Fruit fly (Drosophila melanogaster) whole organism, embryonic: ENCODE results near the gene Sgs1.

Experiments
- CG1024 ChIP-seq: fragments of 200-800 bp; sonication (Bioruptor generic); IDR thresholded peaks from 2 replicates; pipeline ENCODE4 v1.3.6; 2022; ENCODE audit warnings: missing biosample characterization, missing genetic modification characterization
- CG10267 ChIP-seq: fragments of 200-800 bp; sonication (Bioruptor generic); optimal IDR thresholded peaks from 2 replicates; lab custom pipeline; 2018; ENCODE audit warnings: missing biosample characterization, mild to moderate bottlenecking, missing genetic modification characterization, moderate library complexity
- CG10274 ChIP-seq: fragments of 200-800 bp; sonication (Bioruptor generic); optimal IDR thresholded peaks from 3 replicates; lab custom pipeline; 2017; ENCODE audit warnings: missing biosample characterization, mild to moderate bottlenecking, missing genetic modification characterization
- CG12236 ChIP-seq: fragments of 200-800 bp; sonication (Bioruptor generic); optimal IDR thresholded peaks from 2 replicates; lab custom pipeline; 2016; ENCODE audit warnings: missing biosample characterization, missing genetic modification characterization
- CG15011 ChIP-seq: fragments of 200-800 bp; sonication (Bioruptor generic); optimal IDR thresholded peaks from 3 replicates; lab custom pipeline; 2018; ENCODE audit warnings: missing biosample characterization, mild to moderate bottlenecking, missing genetic modification characterization
- CG15601 ChIP-seq: fragments of 200-800 bp; sonication (Bioruptor generic); optimal IDR thresholded peaks from 3 replicates; lab custom pipeline; 2019; ENCODE audit warnings: missing biosample characterization, mild to moderate bottlenecking, missing genetic modification characterization, moderate library complexity
- CG16815 ChIP-seq: fragments of 200-800 bp; sonication (Bioruptor generic); optimal IDR thresholded peaks from 3 replicates; lab custom pipeline; 2017; ENCODE audit warnings: missing biosample characterization, mild to moderate bottlenecking, missing genetic modification characterization
- CG17328 ChIP-seq: fragments of 200-800 bp; sonication (Bioruptor generic); IDR thresholded peaks from 2 replicates; pipeline ENCODE4 v1.3.6; 2022; ENCODE audit warnings: missing biosample characterization, missing genetic modification characterization
- CG17359 ChIP-seq: fragments of 200-800 bp; sonication (Bioruptor generic); optimal IDR thresholded peaks from 3 replicates; lab custom pipeline; 2018; ENCODE audit warnings: missing biosample characterization, mild to moderate bottlenecking, missing genetic modification characterization, moderate library complexity
- CG18764 ChIP-seq: fragments of 200-800 bp; sonication (Bioruptor generic); optimal IDR thresholded peaks from 3 replicates; lab custom pipeline; 2016; ENCODE audit warnings: missing biosample characterization, missing genetic modification characterization
- CG2712 ChIP-seq: fragments of 200-800 bp; optimal IDR thresholded peaks from 3 replicates; lab custom pipeline; 2019; ENCODE audit warnings: missing biosample characterization, mild to moderate bottlenecking, missing genetic modification characterization, moderate library complexity
- CG2875 ChIP-seq: fragments of 200-800 bp; sonication (Bioruptor generic); optimal IDR thresholded peaks from 2 replicates; lab custom pipeline; 2017; ENCODE audit warnings: missing biosample characterization, mild to moderate bottlenecking, missing genetic modification characterization, missing genetic modification reagents
- CG31441 ChIP-seq: fragments of 200-800 bp; sonication (Bioruptor generic); IDR thresholded peaks from 2 replicates; pipeline ENCODE4 v1.3.6; 2022; ENCODE audit warnings: missing biosample characterization, missing genetic modification characterization
- CG4282 ChIP-seq: fragments of 200-800 bp; sonication (Bioruptor generic); optimal IDR thresholded peaks from 2 replicates; lab custom pipeline; 2016; ENCODE audit warnings: missing biosample characterization, missing genetic modification characterization
- CG4707 ChIP-seq: fragments of 200-800 bp; sonication (Bioruptor generic); optimal IDR thresholded peaks from 2 replicates; lab custom pipeline; 2018; ENCODE audit warnings: missing biosample characterization, mild to moderate bottlenecking, missing genetic modification characterization, moderate library complexity
- CG6254 ChIP-seq: fragments of 200-800 bp; sonication (Bioruptor generic); optimal IDR thresholded peaks from 3 replicates; lab custom pipeline; 2017; ENCODE audit warnings: mild to moderate bottlenecking, missing biosample characterization, missing genetic modification reagents, missing genetic modification characterization
- CG7271 ChIP-seq: fragments of 200-800 bp; sonication (Bioruptor generic); optimal IDR thresholded peaks from 2 replicates; lab custom pipeline; 2018; ENCODE audit warnings: missing biosample characterization, mild to moderate bottlenecking, missing genetic modification characterization, moderate library complexity
- CG7357 ChIP-seq: fragments of 200-800 bp; sonication (Bioruptor generic); IDR thresholded peaks from 3 replicates; pipeline ENCODE4 v1.3.6; 2022; ENCODE audit warnings: missing biosample characterization, missing genetic modification characterization
- CG9876 ChIP-seq: fragments of 200-800 bp; sonication (Bioruptor generic); optimal IDR thresholded peaks from 2 replicates; lab custom pipeline; 2016; ENCODE audit warnings: missing biosample characterization, missing genetic modification characterization
- CkIIα-i1 ChIP-seq: fragments of 200-800 bp; sonication (Bioruptor generic); IDR thresholded peaks from 2 replicates; pipeline ENCODE4 v1.3.6; 2022; ENCODE audit warnings: missing biosample characterization, missing genetic modification characterization
- Kr ChIP-seq: fragments of 200-800 bp; sonication (Bioruptor generic); optimal IDR thresholded peaks from 2 replicates; lab custom pipeline; 2017; ENCODE audit warnings: missing biosample characterization, mild to moderate bottlenecking, missing genetic modification characterization
- MESR4 ChIP-seq: fragments of 200-800 bp; sonication (Bioruptor generic); optimal IDR thresholded peaks from 2 replicates; lab custom pipeline; 2018; ENCODE audit warnings: missing biosample characterization, mild to moderate bottlenecking, missing genetic modification characterization, moderate library complexity
- MTF-1 ChIP-seq: fragments of 200-800 bp; sonication (Bioruptor generic); optimal IDR thresholded peaks from 2 replicates; lab custom pipeline; 2018; ENCODE audit warnings: missing biosample characterization, mild to moderate bottlenecking, missing genetic modification characterization, borderline replicate concordance
- Med ChIP-seq: fragments of 200-800 bp; sonication (Bioruptor generic); peaks from one replicate; lab custom pipeline; 2016; ENCODE audit warnings: missing biosample characterization, missing genetic modification characterization, mild to moderate bottlenecking, inconsistent platforms, moderate library complexity
- NC2α ChIP-seq: fragments of 200-800 bp; sonication (Bioruptor generic); optimal IDR thresholded peaks from 2 replicates; lab custom pipeline; 2016; ENCODE audit warnings: missing biosample characterization, missing genetic modification characterization
- Nf-YC ChIP-seq: fragments of 200-800 bp; optimal IDR thresholded peaks from 3 replicates; lab custom pipeline; 2019; ENCODE audit warnings: missing biosample characterization, mild to moderate bottlenecking, missing genetic modification characterization, moderate library complexity
- Six4 ChIP-seq: fragments of 200-800 bp; sonication (Bioruptor generic); optimal IDR thresholded peaks from 2 replicates; lab custom pipeline; 2016; ENCODE audit warnings: missing biosample characterization, missing genetic modification characterization
- Sox102F ChIP-seq: fragments of 200-800 bp; sonication (Bioruptor generic); optimal IDR thresholded peaks from 2 replicates; lab custom pipeline; 2018; ENCODE audit warnings: missing biosample characterization, mild to moderate bottlenecking, missing genetic modification characterization, moderate library complexity
- Vsx1 ChIP-seq: fragments of 200-800 bp; sonication (Bioruptor generic); optimal IDR thresholded peaks from 2 replicates; lab custom pipeline; 2017; ENCODE audit warnings: missing biosample characterization, mild to moderate bottlenecking, missing genetic modification characterization, missing genetic modification reagents
- ac ChIP-seq: fragments of 200-800 bp; sonication (Bioruptor generic); optimal IDR thresholded peaks from 3 replicates; lab custom pipeline; 2017; ENCODE audit warnings: missing biosample characterization, mild to moderate bottlenecking, missing genetic modification characterization
- amos ChIP-seq: fragments of 200-800 bp; sonication (Bioruptor generic); IDR thresholded peaks from 2 replicates; pipeline ENCODE4 v1.3.6; 2022; ENCODE audit warnings: missing biosample characterization, missing genetic modification characterization; ENCODE audit not compliant: partially characterized antibody
- cas ChIP-seq: fragments of 200-800 bp; sonication (Bioruptor generic); IDR thresholded peaks from 2 replicates; pipeline ENCODE4 v1.3.6; 2022; ENCODE audit warnings: missing biosample characterization, missing genetic modification characterization
- cg ChIP-seq: fragments of 200-800 bp; sonication (Bioruptor generic); optimal IDR thresholded peaks from 3 replicates; lab custom pipeline; 2019; ENCODE audit warnings: missing biosample characterization, mild to moderate bottlenecking, missing genetic modification characterization, moderate library complexity
- crol ChIP-seq: fragments of 200-800 bp; sonication (Bioruptor generic); IDR thresholded peaks from 2 replicates; pipeline ENCODE4 v1.3.6; 2022; ENCODE audit warnings: missing biosample characterization, missing genetic modification characterization
- cwo ChIP-seq: fragments of 200-800 bp; sonication (Bioruptor generic); optimal IDR thresholded peaks from 3 replicates; lab custom pipeline; 2017; ENCODE audit warnings: missing biosample characterization, missing genetic modification characterization, mild to moderate bottlenecking, moderate library complexity, missing genetic modification reagents
- danr ChIP-seq: fragments of 200-800 bp; sonication (Bioruptor generic); IDR thresholded peaks from 2 replicates; pipeline ENCODE4 v1.3.6; 2022; ENCODE audit warnings: missing biosample characterization, missing genetic modification characterization
- en ChIP-seq: fragments of 200-800 bp; sonication (Bioruptor generic); optimal IDR thresholded peaks from 2 replicates; lab custom pipeline; 2016; ENCODE audit warnings: missing biosample characterization, missing genetic modification characterization
- gce ChIP-seq: fragments of 200-800 bp; sonication (Bioruptor generic); IDR thresholded peaks from 3 replicates; pipeline ENCODE4 v1.3.6; 2022; ENCODE audit warnings: missing biosample characterization, missing genetic modification characterization
- gfzf ChIP-seq: fragments of 200-800 bp; sonication (Bioruptor generic); optimal IDR thresholded peaks from 2 replicates; lab custom pipeline; 2016; ENCODE audit warnings: missing biosample characterization, mild to moderate bottlenecking, missing genetic modification characterization, moderate library complexity
- grau ChIP-seq: fragments of 200-800 bp; optimal IDR thresholded peaks from 3 replicates; lab custom pipeline; 2019; ENCODE audit warnings: missing biosample characterization, mild to moderate bottlenecking, missing genetic modification characterization, moderate library complexity
- grn ChIP-seq: fragments of 200-800 bp; sonication (Bioruptor generic); optimal IDR thresholded peaks from 3 replicates; lab custom pipeline; 2017; ENCODE audit warnings: missing biosample characterization, missing genetic modification characterization
- h ChIP-seq: fragments of >200 bp; optimal IDR thresholded peaks from 2 replicates; lab custom pipeline; 2017
- lov ChIP-seq, 2 experiments: fragments of 200-800 bp in 1 of 2; fragments of >200 bp in 1 of 2; sonication (Bioruptor generic) in 1 of 2; IDR thresholded peaks in 1 of 2; optimal IDR thresholded peaks in 1 of 2; 2 replicates in 1 of 2; 3 replicates in 1 of 2; pipeline versions ENCODE4 v1.3.6 to Lab custom; 2017 to 2022; ENCODE audit warnings: missing biosample characterization in 1 of 2, missing genetic modification characterization in 1 of 2
- nom ChIP-seq: fragments of 200-800 bp; sonication (Bioruptor generic); optimal IDR thresholded peaks from 2 replicates; lab custom pipeline; 2017; ENCODE audit warnings: missing biosample characterization, missing genetic modification characterization, mild to moderate bottlenecking, moderate library complexity, missing genetic modification reagents
- ranshi ChIP-seq: fragments of 200-800 bp; sonication (Bioruptor generic); IDR thresholded peaks from 2 replicates; pipeline ENCODE4 v1.3.6; 2022; ENCODE audit warnings: missing biosample characterization, missing genetic modification characterization
- sc ChIP-seq, 3 experiments: fragments of >200 bp in 2 of 3; fragments of 200-800 bp in 1 of 3; sonication (Bioruptor generic) in 1 of 3; optimal IDR thresholded peaks; 2 replicates in 2 of 3; 3 replicates in 1 of 3; lab custom pipeline; 2017; ENCODE audit warnings: mild to moderate bottlenecking in 1 of 3, missing biosample characterization in 1 of 3, missing genetic modification characterization in 1 of 3, missing genetic modification reagents in 1 of 3
- schlank ChIP-seq: fragments of 200-800 bp; sonication (Bioruptor generic); optimal IDR thresholded peaks from 2 replicates; lab custom pipeline; 2018; ENCODE audit warnings: missing biosample characterization, mild to moderate bottlenecking, missing genetic modification characterization
- scrt ChIP-seq: fragments of 200-800 bp; sonication (Bioruptor generic); optimal IDR thresholded peaks from 2 replicates; lab custom pipeline; 2018; ENCODE audit warnings: missing biosample characterization, mild to moderate bottlenecking, missing genetic modification characterization, moderate library complexity
- sug ChIP-seq: fragments of 200-800 bp; optimal IDR thresholded peaks from 2 replicates; lab custom pipeline; 2019; ENCODE audit warnings: missing biosample characterization, mild to moderate bottlenecking, missing genetic modification characterization, moderate library complexity

Sgs1 gene

dm6 chr2L:4945300-4945699, 8.1 kb downstream of the Sgs1 start, which contains the start of the genes mRpL24 and betaggt-I (continued):
- TF ChIP-seq CG18764 (peak; percentile 93), CG1024 (GFP tag; lab: Robert Waterston, UW) (peak; percentile 91), cg (GFP tag; lab: Kevin White, UChicago) (no peak), nom (GFP tag; lab: Kevin White, UChicago) (peak; percentile 88), CG10274 (GFP tag; lab: Kevin White, UChicago) (peak; percentile 71), sc (optimal IDR thresholded peaks at IDR 0.05; lab: Kevin White, UChicago) (no peak), sc (GFP tag; optimal IDR thresholded peaks at IDR 0.05; lab: Kevin White, UChicago) (peak; percentile 83), en (GFP tag; lab: Kevin White, UChicago) (peak; percentile 42), CG2875 (GFP tag; lab: Kevin White, UChicago) (peak; percentile 80), grau (tag; lab: Kevin White, UChicago) (peak; percentile 97), Med (peak; percentile 92), Nf-YC (peak; percentile 89), CG15601 (tag; lab: Kevin White, UChicago) (peak; percentile 96), CG7271 (tag; lab: Kevin White, UChicago) (peak; percentile 89), CG7357 (GFP tag; lab: Robert Waterston, UW) (peak; percentile 86), CG31441 (GFP tag; lab: Robert Waterston, UW) (peak; percentile 97), CG17359 (tag; lab: Kevin White, UChicago) (peak; percentile 97), gfzf (no peak), MESR4 (peak; percentile 77), CG15011 (GFP tag; lab: Kevin White, UChicago) (peak; percentile 90), CG4282 (no peak), h (lab: Kevin White, UChicago) (no peak), CG4707 (GFP tag; lab: Kevin White, UChicago) (peak; percentile 83), gce (GFP tag; lab: Robert Waterston, UW) (peak; percentile 96), Kr (GFP tag; lab: Kevin White, UChicago) (no peak), CG10267 (tag; lab: Kevin White, UChicago) (peak; percentile 92), ac (GFP tag; lab: Kevin White, UChicago) (peak; percentile 23), cwo (GFP tag; lab: Kevin White, UChicago) (peak; percentile 89), sug (tag; lab: Kevin White, UChicago) (peak; percentile 96), CG12236 (GFP tag; lab: Kevin White, UChicago) (peak; percentile 50), schlank (peak; percentile 86), lov (optimal IDR thresholded peaks at IDR 0.05; lab: Kevin White, UChicago) (no peak), lov (GFP tag; IDR thresholded peaks at IDR 0.05; lab: Robert Waterston, UW) (peak; percentile 93), Sox102F (GFP tag; lab: Kevin White, UChicago) (peak; percentile 98), CG9876 (GFP tag; lab: Kevin White, UChicago) (peak; percentile 71), MTF-1 (GFP tag; lab: Kevin White, UChicago) (peak; percentile 87), CG17328 (GFP tag; lab: Robert Waterston, UW) (peak; percentile 98), NC2α (GFP tag; lab: Kevin White, UChicago) (peak; percentile 50), CG2712 (tag; lab: Kevin White, UChicago) (peak; percentile 98), ranshi (GFP tag; lab: Robert Waterston, UW) (peak; percentile 97), CkIIα-i1 (GFP tag; lab: Robert Waterston, UW) (peak; percentile 64; the same call in 1 of the 2 replicates), Vsx1 (peak; percentile 79), CG16815 (GFP tag; lab: Kevin White, UChicago) (peak; percentile 92), Six4 (GFP tag; lab: Kevin White, UChicago) (peak; percentile 92), amos (GFP tag; lab: Robert Waterston, UW) (no peak), grn (GFP tag; lab: Kevin White, UChicago) (peak; percentile 56), danr (peak; percentile 90), scrt (GFP tag; lab: Kevin White, UChicago) (peak; percentile 91), cas (GFP tag; lab: Robert Waterston, UW) (peak; percentile 89), CG6254 (GFP tag; lab: Kevin White, UChicago) (peak; percentile 86), crol (GFP tag; lab: Robert Waterston, UW) (peak; percentile 62)
